Worm (Caenorhabditis elegans) whole organism, young adult: Measurements from ENCODE around the gene sftb-1.

Source experiments
- C06A6.2 ChIP-seq: fragments of 200-800 bp; sonication (Bioruptor generic); conservative IDR thresholded peaks from 2 replicates; pipeline ENCODE4 v1.3.6; 2022; ENCODE audit warnings: missing genetic modification characterization, missing compliant biosample characterization
- F23B12.7 ChIP-seq: sonication (generic microtip); optimal IDR thresholded peaks from 2 replicates; lab custom pipeline; 2017; ENCODE audit warnings: missing genetic modification characterization, mild to moderate bottlenecking, missing compliant biosample characterization, antibody characterized with exemption, moderate library complexity; ENCODE audit not compliant: insufficient read depth
- F33H1.4 ChIP-seq: fragments of 200-800 bp; sonication (Bioruptor generic); IDR thresholded peaks from 2 replicates; pipeline ENCODE4 v1.3.6; 2022; ENCODE audit warnings: missing genetic modification reagents, missing genetic modification characterization, missing compliant biosample characterization
- K12H6.12 ChIP-seq: fragments of 200-800 bp; sonication (Bioruptor generic); optimal IDR thresholded peaks from 2 replicates; lab custom pipeline; 2018; ENCODE audit warnings: mild to moderate bottlenecking, missing genetic modification characterization, missing compliant biosample characterization
- T07F8.4 ChIP-seq: sonication (generic microtip); optimal IDR thresholded peaks from 2 replicates; lab custom pipeline; 2016; ENCODE audit warnings: mild to moderate bottlenecking, missing genetic modification characterization, moderate library complexity, missing compliant biosample characterization
- T26A5.8 ChIP-seq: sonication (generic microtip); optimal IDR thresholded peaks from 2 replicates; lab custom pipeline; 2016; ENCODE audit warnings: missing genetic modification characterization, missing compliant biosample characterization
- Y67H2A.10 ChIP-seq: fragments of 200-800 bp; sonication (Bioruptor generic); conservative IDR thresholded peaks from 2 replicates; pipeline ENCODE4 v1.3.6; 2022; ENCODE audit warnings: missing genetic modification reagents, missing genetic modification characterization, missing compliant biosample characterization
- ama-1 ChIP-seq, 3 experiments: fragments of 150-350 bp in 1 of 3; sonication (generic microtip) in 2 of 3; optimal IDR thresholded peaks; 2 replicates each; lab custom pipeline; 2014 to 2018; ENCODE audit warnings: missing biosample characterization in 2 of 3, missing genetic modification characterization in 2 of 3, missing genetic modification reagents in 2 of 3
- aptf-2 ChIP-seq: fragments of 200-800 bp; sonication (Bioruptor generic); conservative IDR thresholded peaks from 2 replicates; pipeline ENCODE4 v1.3.6; 2022; ENCODE audit warnings: missing genetic modification reagents, missing genetic modification characterization, missing compliant biosample characterization
- atf-7 ChIP-seq: sonication (generic microtip); optimal IDR thresholded peaks from 2 replicates; lab custom pipeline; 2017; ENCODE audit warnings: mild to moderate bottlenecking, missing genetic modification characterization, missing compliant biosample characterization
- attf-3 ChIP-seq: fragments of 200-800 bp; sonication (Bioruptor generic); conservative IDR thresholded peaks from 2 replicates; pipeline ENCODE4 v1.3.6; 2022; ENCODE audit warnings: missing genetic modification reagents, missing genetic modification characterization, missing compliant biosample characterization
- bed-2 ChIP-seq: fragments of 200-800 bp; sonication (Bioruptor generic); IDR thresholded peaks from 2 replicates; pipeline ENCODE4 v1.3.6; 2022; ENCODE audit warnings: missing genetic modification reagents, missing genetic modification characterization, missing compliant biosample characterization
- ccch-3 ChIP-seq: fragments of 200-800 bp; sonication (Bioruptor generic); optimal IDR thresholded peaks from 2 replicates; lab custom pipeline; 2018; ENCODE audit warnings: mild to moderate bottlenecking, missing genetic modification characterization, missing compliant biosample characterization
- cebp-1 ChIP-seq, 2 experiments: fragments of 200-800 bp in 1 of 2; sonication (Bioruptor generic) in 1 of 2; sonication (generic microtip) in 1 of 2; IDR thresholded peaks in 1 of 2; optimal IDR thresholded peaks in 1 of 2; 2 replicates each; pipeline versions ENCODE4 v1.3.6 to Lab custom; 2017 to 2022; ENCODE audit warnings: missing compliant biosample characterization in 2 of 2, missing genetic modification characterization in 2 of 2, mild to moderate bottlenecking in 1 of 2, missing genetic modification reagents in 1 of 2, moderate library complexity in 1 of 2
- cebp-2 ChIP-seq: fragments of 200-800 bp; sonication (Bioruptor generic); IDR thresholded peaks from 2 replicates; pipeline ENCODE4 v1.3.6; 2022; ENCODE audit warnings: missing genetic modification characterization, missing compliant biosample characterization
- ceh-100 ChIP-seq: fragments of 200-800 bp; sonication (Bioruptor generic); IDR thresholded peaks from 2 replicates; pipeline ENCODE4 v1.3.6; 2022; ENCODE audit warnings: missing genetic modification reagents, missing genetic modification characterization, missing compliant biosample characterization
- dpff-1 ChIP-seq: sonication (generic microtip); optimal IDR thresholded peaks from 2 replicates; lab custom pipeline; 2017; ENCODE audit warnings: mild to moderate bottlenecking, missing genetic modification characterization, missing compliant biosample characterization
- efl-1 ChIP-seq: fragments of 150-350 bp; optimal IDR thresholded peaks from 2 replicates; lab custom pipeline; 2014; ENCODE audit warnings: missing biosample characterization, missing genetic modification reagents, missing genetic modification characterization
- egrh-3 ChIP-seq: fragments of 200-800 bp; sonication (Bioruptor generic); IDR thresholded peaks from 2 replicates; pipeline ENCODE4 v1.3.6; 2022; ENCODE audit warnings: missing genetic modification reagents, missing genetic modification characterization, missing compliant biosample characterization
- ets-4 ChIP-seq: fragments of 200-800 bp; sonication (Bioruptor generic); optimal IDR thresholded peaks from 2 replicates; lab custom pipeline; 2018; ENCODE audit warnings: mild to moderate bottlenecking, missing genetic modification characterization, missing compliant biosample characterization
- gei-17 ChIP-seq: fragments of 200-800 bp; sonication (Bioruptor generic); optimal IDR thresholded peaks from 2 replicates; lab custom pipeline; 2018; ENCODE audit warnings: mild to moderate bottlenecking, missing genetic modification characterization, missing compliant biosample characterization
- him-1 ChIP-seq: sonication (generic microtip); optimal IDR thresholded peaks from 2 replicates; lab custom pipeline; 2016; ENCODE audit warnings: missing genotype, missing genetic modification reagents, missing genetic modification characterization, missing compliant biosample characterization
- hmg-1.2 ChIP-seq: fragments of 200-800 bp; sonication (Bioruptor generic); IDR thresholded peaks from 2 replicates; pipeline ENCODE4 v1.3.6; 2022; ENCODE audit warnings: missing genetic modification reagents, missing genetic modification characterization, missing compliant biosample characterization
- lag-1 ChIP-seq: fragments of 200-800 bp; sonication (Bioruptor generic); IDR thresholded peaks from 2 replicates; pipeline ENCODE4 v1.3.6; 2022; ENCODE audit warnings: missing genetic modification reagents, missing genetic modification characterization, missing compliant biosample characterization
- lir-1 ChIP-seq: fragments of 200-800 bp; sonication (Bioruptor generic); conservative IDR thresholded peaks from 2 replicates; pipeline ENCODE4 v1.3.6; 2022; ENCODE audit warnings: missing genetic modification reagents, missing genetic modification characterization, missing compliant biosample characterization
- madf-3 ChIP-seq: fragments of 200-800 bp; sonication (Bioruptor generic); IDR thresholded peaks from 2 replicates; pipeline ENCODE4 v1.3.6; 2022; ENCODE audit warnings: missing genetic modification reagents, missing genetic modification characterization, missing compliant biosample characterization
- madf-6 ChIP-seq: fragments of 200-800 bp; sonication (Bioruptor generic); IDR thresholded peaks from 2 replicates; pipeline ENCODE4 v1.3.6; 2022; ENCODE audit warnings: missing genetic modification reagents, missing genetic modification characterization, missing compliant biosample characterization
- mcd-1 ChIP-seq: fragments of 200-800 bp; sonication (Bioruptor generic); IDR thresholded peaks from 2 replicates; pipeline ENCODE4 v1.3.6; 2022; ENCODE audit warnings: missing genetic modification reagents, missing genetic modification characterization, missing compliant biosample characterization
- mes-4 ChIP-seq: sonication (generic microtip); optimal IDR thresholded peaks from 2 replicates; lab custom pipeline; 2016; ENCODE audit warnings: missing genotype, missing genetic modification characterization, missing compliant biosample characterization
- mxl-1 ChIP-seq: sonication (generic microtip); optimal IDR thresholded peaks from 2 replicates; lab custom pipeline; 2016; ENCODE audit warnings: missing genetic modification characterization, missing compliant biosample characterization
- nfyb-1 ChIP-seq: fragments of 200-800 bp; sonication (Bioruptor generic); IDR thresholded peaks from 2 replicates; pipeline ENCODE4 v1.3.6; 2022; ENCODE audit warnings: missing genetic modification reagents, missing genetic modification characterization, missing compliant biosample characterization
- nhr-179 ChIP-seq: sonication (generic microtip); optimal IDR thresholded peaks from 2 replicates; lab custom pipeline; 2016; ENCODE audit warnings: mild to moderate bottlenecking, missing genetic modification characterization, missing compliant biosample characterization
- nhr-80 ChIP-seq: sonication (generic microtip); optimal IDR thresholded peaks from 2 replicates; lab custom pipeline; 2016; ENCODE audit warnings: missing genetic modification characterization, missing compliant biosample characterization
- pbrm-1 ChIP-seq: fragments of 200-800 bp; sonication (Bioruptor generic); IDR thresholded peaks from 2 replicates; pipeline ENCODE4 v1.3.6; 2022; ENCODE audit warnings: missing genetic modification reagents, missing genetic modification characterization, missing compliant biosample characterization
- sdz-38 ChIP-seq: sonication (generic microtip); optimal IDR thresholded peaks from 2 replicates; lab custom pipeline; 2016; ENCODE audit warnings: missing genotype, missing genetic modification characterization, missing compliant biosample characterization
- sea-2 ChIP-seq: fragments of 200-800 bp; sonication (Bioruptor generic); IDR thresholded peaks from 2 replicates; pipeline ENCODE4 v1.3.6; 2022; ENCODE audit warnings: missing genetic modification characterization, missing compliant biosample characterization
- snpc-3.4 ChIP-seq: sonication (generic microtip); optimal IDR thresholded peaks from 2 replicates; lab custom pipeline; 2017; ENCODE audit warnings: missing genetic modification characterization, mild to moderate bottlenecking, missing compliant biosample characterization, antibody characterized with exemption, moderate library complexity, missing genotype, missing genetic modification reagents
- tbx-9 ChIP-seq: sonication (generic microtip); optimal IDR thresholded peaks from 2 replicates; lab custom pipeline; 2016; ENCODE audit warnings: borderline replicate concordance, missing genetic modification characterization, inconsistent platforms, missing compliant biosample characterization
- tlf-1 ChIP-seq: fragments of 200-800 bp; sonication (Bioruptor generic); optimal IDR thresholded peaks from 2 replicates; lab custom pipeline; 2018; ENCODE audit warnings: mild to moderate bottlenecking, missing genetic modification characterization, missing compliant biosample characterization
- zfh-2 ChIP-seq: fragments of 200-800 bp; sonication (Bioruptor generic); conservative IDR thresholded peaks from 2 replicates; pipeline ENCODE4 v1.3.6; 2022; ENCODE audit warnings: missing genetic modification reagents, missing genetic modification characterization, missing compliant biosample characterization
- ztf-18 ChIP-seq: sonication (generic microtip); optimal IDR thresholded peaks from 2 replicates; lab custom pipeline; 2016; ENCODE audit warnings: missing genotype, mild to moderate bottlenecking, missing genetic modification characterization, missing compliant biosample characterization
- ztf-3 ChIP-seq: fragments of 200-800 bp; sonication (Bioruptor generic); optimal IDR thresholded peaks from 2 replicates; lab custom pipeline; 2018; ENCODE audit warnings: mild to moderate bottlenecking, missing genetic modification characterization, missing compliant biosample characterization
- ztf-6 ChIP-seq: fragments of 200-800 bp; sonication (Bioruptor generic); IDR thresholded peaks from 2 replicates; pipeline ENCODE4 v1.3.6; 2022; ENCODE audit warnings: missing genetic modification reagents, missing genetic modification characterization, missing compliant biosample characterization

The sftb-1 gene

ce11 chrIII:4281955-4282618 lies 13.0 kb upstream of the sftb-1 start (continued):
- TF ChIP-seq ccch-3 (GFP tag; lab: Kevin White, UChicago) = no peak
- TF ChIP-seq sea-2 (GFP tag; lab: Robert Waterston, UW) = peak; percentile 86; the same call in 1 of the 2 replicates
- no peak for TF ChIP-seq ama-1 (optimal IDR thresholded peaks at IDR 0.05; lab: Kevin White, UChicago)
- no peak for TF ChIP-seq ama-1 (GFP tag; optimal IDR thresholded peaks at IDR 0.05; lab: Kevin White, UChicago)
- peak; percentile 94 for TF ChIP-seq gei-17
- TF ChIP-seq madf-3 (GFP tag; lab: Robert Waterston, UW) = peak; percentile 87
- peak; percentile 98 for TF ChIP-seq nfyb-1 (GFP tag; lab: Robert Waterston, UW)
- TF ChIP-seq Y67H2A.10 = no peak; the same call in 1 of the 2 replicates
- peak; percentile 95 for TF ChIP-seq tlf-1 (GFP tag; lab: Kevin White, UChicago)
- no peak for TF ChIP-seq sdz-38 (tag; lab: Kevin White, UChicago)
- TF ChIP-seq tbx-9 (tag; lab: Kevin White, UChicago) = no peak
- peak; percentile 78 for TF ChIP-seq ceh-100 (GFP tag; lab: Robert Waterston, UW)
- TF ChIP-seq nhr-179 (tag; lab: Kevin White, UChicago) = no peak
- peak; percentile 69; the same call in 1 of the 2 replicates for TF ChIP-seq ztf-6
- TF ChIP-seq bed-2 (GFP tag; lab: Robert Waterston, UW) = peak; percentile 41; the same call in 1 of the 2 replicates
- peak; percentile 91; the same call in 1 of the 2 replicates for TF ChIP-seq lag-1
- TF ChIP-seq K12H6.12 = peak; percentile 99
- 0 out of 2 replicates have a peak, but pooled peaks have one; percentile 31 for TF ChIP-seq aptf-2
- TF ChIP-seq F23B12.7 = no peak
- TF ChIP-seq mcd-1 = peak; percentile 90
- TF ChIP-seq dpff-1 = peak; percentile 84
- TF ChIP-seq lir-1 (GFP tag; lab: Robert Waterston, UW) = peak; percentile 59; the same call in 1 of the 2 replicates
- TF ChIP-seq mes-4 (tag; lab: Kevin White, UChicago) = no peak
- peak; percentile 58 for TF ChIP-seq ets-4
- TF ChIP-seq him-1 = no peak
- TF ChIP-seq efl-1 = no peak
- peak; percentile 93 for TF ChIP-seq ztf-3 (GFP tag; lab: Kevin White, UChicago)
- TF ChIP-seq nhr-80 (tag; lab: Kevin White, UChicago) = peak; percentile 98
- peak; percentile 1 for TF ChIP-seq snpc-3.4
- peak; percentile 31 for TF ChIP-seq F33H1.4
- TF ChIP-seq T26A5.8 = no peak
- TF ChIP-seq ztf-18 (tag; lab: Kevin White, UChicago) = peak; percentile 82
- peak; percentile 99 for TF ChIP-seq C06A6.2
- TF ChIP-seq T07F8.4 (tag; lab: Kevin White, UChicago) = peak; percentile 13

- TF ChIP-seq madf-6 (GFP tag; lab: Robert Waterston, UW) (0 out of 2 replicates have a peak, but pooled peaks have one; percentile 6), atf-7 (tag; lab: Kevin White, UChicago) (no peak), mxl-1 (tag; lab: Kevin White, UChicago) (no peak), hmg-1.2 (GFP tag; lab: Robert Waterston, UW) (0 out of 2 replicates have a peak, but pooled peaks have one; percentile 39), cebp-1 (GFP tag; IDR thresholded peaks at IDR 0.05; lab: Robert Waterston, UW) (no peak), cebp-1 (tag; optimal IDR thresholded peaks at IDR 0.05; lab: Kevin White, UChicago) (peak; percentile 41), zfh-2 (GFP tag; lab: Robert Waterston, UW) (peak; percentile 93), attf-3 (GFP tag; lab: Robert Waterston, UW) (no peak), cebp-2 (GFP tag; lab: Robert Waterston, UW) (no peak), K12H6.12 (peak; percentile 3), egrh-3 (GFP tag; lab: Robert Waterston, UW) (peak; percentile 66; the same call in 1 of the 2 replicates), mcd-1 (peak; percentile 29; the same call in 1 of the 2 replicates), aptf-2 (peak; percentile 56; the same call in 1 of the 2 replicates), pbrm-1 (GFP tag; lab: Robert Waterston, UW) (no peak)
Measured at ce11 chrIII:4280215-4281173, 11.4 kb upstream of the sftb-1 start, which contains the start of gene sup-26. Gene sup-26 (minus strand): TSS chrIII:4280224.
